Worm (Caenorhabditis elegans) whole organism, L4/young adult: ENCODE results near the gene aex-2.
A peak's percentile ranks its signal among the peaks of the same experiment; 100 is the strongest.

Experiments
- W03F9.2 ChIP-seq: fragments of 150-350 bp; optimal IDR thresholded peaks from 2 replicates; lab custom pipeline; 2014; ENCODE audit warnings: missing biosample characterization, missing genetic modification characterization
- dao-5 ChIP-seq: sonication (generic microtip); optimal IDR thresholded peaks from 2 replicates; lab custom pipeline; 2016; ENCODE audit warnings: missing genotype, missing genetic modification characterization, moderate library complexity, missing compliant biosample characterization
- him-1 ChIP-seq: sonication (generic microtip); optimal IDR thresholded peaks from 2 replicates; lab custom pipeline; 2016; ENCODE audit warnings: missing genotype, missing genetic modification reagents, missing genetic modification characterization, missing compliant biosample characterization

DNA sequence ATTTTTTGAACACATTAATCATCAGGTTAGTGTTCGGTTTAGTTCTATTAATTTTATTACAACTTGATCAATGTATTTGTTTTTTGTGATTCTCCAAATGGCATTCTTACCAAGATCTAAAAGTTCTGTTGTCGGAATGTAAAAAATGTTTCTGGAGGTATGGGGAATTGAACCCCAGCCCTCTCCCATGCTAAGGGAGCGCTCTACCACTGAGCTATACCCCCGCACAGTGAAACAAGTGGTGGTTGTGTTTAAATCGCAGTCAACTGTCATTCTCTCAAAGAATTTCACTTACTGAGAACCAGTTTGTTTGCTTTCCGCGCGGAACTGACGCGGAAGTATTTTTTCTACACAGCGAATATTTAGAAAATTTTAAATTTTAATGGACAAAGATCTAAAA, 15.2 kb downstream of the aex-2 start:
- no peak for TF ChIP-seq dao-5 (tag; lab: Kevin White, UChicago)
- peak; percentile 34 for TF ChIP-seq him-1 (tag; lab: Kevin White, UChicago)
- no peak for TF ChIP-seq W03F9.2 (tag; lab: Kevin White, UChicago)
